Fruit fly (Drosophila melanogaster) whole organism, pupa: ENCODE measurements around the gene TrxT.

Experiments
- CG10348 ChIP-seq: fragments of 200-800 bp; sonication (Bioruptor generic); IDR thresholded peaks from 2 replicates; pipeline ENCODE4 v1.3.6; 2022; ENCODE audit warnings: missing biosample characterization, missing genetic modification characterization
- CG13204 ChIP-seq: fragments of 200-800 bp; sonication (Bioruptor generic); optimal IDR thresholded peaks from 2 replicates; lab custom pipeline; 2018; ENCODE audit warnings: missing biosample characterization, mild to moderate bottlenecking, missing genetic modification characterization, moderate library complexity
- CG15710 ChIP-seq: fragments of 200-800 bp; sonication (Bioruptor generic); optimal IDR thresholded peaks from 2 replicates; lab custom pipeline; 2018; ENCODE audit warnings: missing biosample characterization, mild to moderate bottlenecking, missing genetic modification characterization, moderate library complexity
- CG17806 ChIP-seq: fragments of 200-800 bp; sonication (Bioruptor generic); optimal IDR thresholded peaks from 2 replicates; lab custom pipeline; 2018; ENCODE audit warnings: missing biosample characterization, mild to moderate bottlenecking, missing genetic modification characterization, moderate library complexity
- CG32121 ChIP-seq: fragments of 200-800 bp; sonication (Bioruptor generic); IDR thresholded peaks from 2 replicates; pipeline ENCODE4 v1.3.6; 2022; ENCODE audit warnings: missing biosample characterization, missing genetic modification characterization
- CG4496 ChIP-seq: fragments of 200-800 bp; sonication (Bioruptor generic); IDR thresholded peaks from 3 replicates; pipeline ENCODE4 v1.3.6; 2022; ENCODE audit warnings: missing biosample characterization, missing genetic modification characterization
- CG8159 ChIP-seq: fragments of 200-800 bp; sonication (Bioruptor generic); optimal IDR thresholded peaks from 3 replicates; lab custom pipeline; 2018; ENCODE audit warnings: missing biosample characterization, mild to moderate bottlenecking, missing genetic modification characterization, moderate library complexity
- CG9948 ChIP-seq: fragments of 200-800 bp; sonication (Bioruptor generic); optimal IDR thresholded peaks from 2 replicates; lab custom pipeline; 2018; ENCODE audit warnings: missing biosample characterization, mild to moderate bottlenecking, missing genetic modification characterization, moderate library complexity
- EcR ChIP-seq: fragments of 200-800 bp; sonication (Bioruptor generic); optimal IDR thresholded peaks from 3 replicates; lab custom pipeline; 2019; ENCODE audit warnings: missing biosample characterization, missing genetic modification characterization, mild to moderate bottlenecking, moderate library complexity, missing genetic modification reagents
- Ets98B ChIP-seq: fragments of 200-800 bp; sonication (Bioruptor generic); IDR thresholded peaks from 2 replicates; pipeline ENCODE4 v1.3.6; 2022; ENCODE audit warnings: missing biosample characterization, missing genetic modification characterization
- fd96Ca ChIP-seq: fragments of 200-800 bp; sonication (Bioruptor generic); IDR thresholded peaks from 3 replicates; pipeline ENCODE4 v1.3.6; 2022; ENCODE audit warnings: missing biosample characterization, missing genetic modification characterization

DNA sequence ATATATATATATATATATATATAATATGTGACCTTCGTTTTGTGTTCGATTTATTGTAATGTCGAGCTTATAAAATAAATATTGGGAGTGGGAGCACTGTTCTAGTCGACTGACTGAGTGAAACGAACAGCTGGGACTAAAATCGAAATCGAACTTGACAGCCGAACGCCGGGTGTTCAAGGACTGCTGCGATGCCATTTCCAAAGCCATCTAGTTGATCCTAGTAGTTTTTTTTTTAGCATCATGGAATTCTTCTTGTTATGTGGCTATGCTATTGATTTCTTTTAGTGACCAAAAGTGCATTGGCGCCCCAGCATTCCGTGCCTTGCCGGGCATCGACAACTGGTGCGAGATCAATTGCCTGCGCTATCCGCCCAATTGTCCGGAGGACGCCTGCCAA lies 6.1 kb downstream of the TrxT start, which contains the start of gene CG3323:
- TF ChIP-seq CG4496 (GFP tag; lab: Robert Waterston, UW) = no peak
- TF ChIP-seq CG10348 (GFP tag; lab: Robert Waterston, UW) = no peak
- TF ChIP-seq CG17806 (tag; lab: Kevin White, UChicago) = no peak
- no peak for TF ChIP-seq EcR
- no peak for TF ChIP-seq Ets98B (GFP tag; lab: Robert Waterston, UW)
- no peak for TF ChIP-seq CG9948
- TF ChIP-seq CG8159 = no peak
- TF ChIP-seq CG32121 (GFP tag; lab: Robert Waterston, UW) = no peak
- no peak for TF ChIP-seq fd96Ca (GFP tag; lab: Robert Waterston, UW)
- TF ChIP-seq CG13204 = no peak
- TF ChIP-seq CG15710 (tag; lab: Kevin White, UChicago) = no peak
